Worm (Caenorhabditis elegans): ENCODE measurements around the gene acl-4.
A peak's percentile ranks its signal among the peaks of the same experiment; 100 is the strongest.

The acl-4 gene

ce11 chrX:2050212-2050611, 20.0 kb downstream of the acl-4 start:
- TF ChIP-seq nhr-76 (tag; optimal IDR thresholded peaks at IDR 0.05): no peak
- no peak for TF ChIP-seq ham-2 (GFP tag; optimal IDR thresholded peaks at IDR 0.05)
- TF ChIP-seq hlh-1 (tag; optimal IDR thresholded peaks at IDR 0.05): peak; percentile 80
- TF ChIP-seq pha-4 (tag; optimal IDR thresholded peaks at IDR 0.05): no peak
- TF ChIP-seq ceh-43 (GFP tag; optimal IDR thresholded peaks at IDR 0.05): no peak
- no peak for TF ChIP-seq tbx-8 (GFP tag; optimal IDR thresholded peaks at IDR 0.05)
- no peak for TF ChIP-seq sem-2 (GFP tag; optimal IDR thresholded peaks at IDR 0.05)
- no peak for TF ChIP-seq unc-39 (tag; optimal IDR thresholded peaks at IDR 0.05)
- TF ChIP-seq unc-62 (GFP tag; optimal IDR thresholded peaks at IDR 0.05): peak; percentile 92
- no peak for TF ChIP-seq unc-120 (tag; optimal IDR thresholded peaks at IDR 0.05; ENCODE audit: poor library complexity, severe bottlenecking)
- TF ChIP-seq blmp-1 (tag; optimal IDR thresholded peaks at IDR 0.05): no peak
- TF ChIP-seq ces-1 (GFP tag; optimal IDR thresholded peaks at IDR 0.05): no peak
- TF ChIP-seq ceh-83 (GFP tag; optimal IDR thresholded peaks at IDR 0.05): no peak

ce11 chrX:2048865-2049405, 21.3 kb downstream of the acl-4 start:
- TF ChIP-seq M03D4.4 (tag; optimal IDR thresholded peaks at IDR 0.05): no peak
- no peak for TF ChIP-seq nhr-237 (tag; optimal IDR thresholded peaks at IDR 0.05)
- no peak for TF ChIP-seq ceh-43 (GFP tag; optimal IDR thresholded peaks at IDR 0.05)
- peak; percentile 11 for TF ChIP-seq mep-1 (tag; optimal IDR thresholded peaks at IDR 0.05)
- TF ChIP-seq ces-1 (GFP tag; optimal IDR thresholded peaks at IDR 0.05): peak; percentile 88
- no peak for TF ChIP-seq lin-13 (tag; optimal IDR thresholded peaks at IDR 0.05)
- TF ChIP-seq mab-5 (tag; optimal IDR thresholded peaks at IDR 0.05): no peak
- no peak for TF ChIP-seq unc-120 (tag; optimal IDR thresholded peaks at IDR 0.05; ENCODE audit: poor library complexity, severe bottlenecking)
- TF ChIP-seq hlh-1 (tag; optimal IDR thresholded peaks at IDR 0.05): no peak
- TF ChIP-seq mls-2 (tag; optimal IDR thresholded peaks at IDR 0.05): no peak
- no peak for TF ChIP-seq blmp-1 (tag; optimal IDR thresholded peaks at IDR 0.05)
- TF ChIP-seq elt-3 (tag; optimal IDR thresholded peaks at IDR 0.05): no peak
- TF ChIP-seq cnd-1 (tag; optimal IDR thresholded peaks at IDR 0.05): peak; percentile 76
- no peak for TF ChIP-seq nhr-2 (tag; optimal IDR thresholded peaks at IDR 0.05)
- no peak for TF ChIP-seq ztf-11 (tag; optimal IDR thresholded peaks at IDR 0.05)
- peak; percentile 90 for TF ChIP-seq lin-32 (GFP tag; optimal IDR thresholded peaks at IDR 0.05)
- TF ChIP-seq nhr-76 (tag; optimal IDR thresholded peaks at IDR 0.05): no peak
- no peak for TF ChIP-seq bed-3 (GFP tag; optimal IDR thresholded peaks at IDR 0.05)
- no peak for TF ChIP-seq zip-8 (tag; optimal IDR thresholded peaks at IDR 0.05)

- peak; percentile 68 for TF ChIP-seq unc-62 (GFP tag; optimal IDR thresholded peaks at IDR 0.05)
- no peak for TF ChIP-seq ztf-11 (tag; optimal IDR thresholded peaks at IDR 0.05)
- TF ChIP-seq ces-1 (GFP tag; optimal IDR thresholded peaks at IDR 0.05): no peak
- TF ChIP-seq bed-3 (GFP tag; optimal IDR thresholded peaks at IDR 0.05): no peak
- peak; percentile 78 for TF ChIP-seq pha-4 (tag; optimal IDR thresholded peaks at IDR 0.05)
- TF ChIP-seq lsy-2 (tag; optimal IDR thresholded peaks at IDR 0.05): no peak
- TF ChIP-seq tbx-8 (GFP tag; optimal IDR thresholded peaks at IDR 0.05): no peak
- peak; percentile 48 for TF ChIP-seq nhr-2 (tag; optimal IDR thresholded peaks at IDR 0.05)
Measured at ce11 chrX:2047208-2047946, 22.9 kb downstream of the acl-4 start.

ce11 chrX:2046124-2046722, 24.0 kb downstream of the acl-4 start, which contains the start of gene igcm-4:
TSS of gene igcm-4 (minus strand) at chrX:2046360.
- no peak for TF ChIP-seq nhr-12 (tag; optimal IDR thresholded peaks at IDR 0.05)
- TF ChIP-seq hlh-1 (tag; optimal IDR thresholded peaks at IDR 0.05): peak; percentile 1
- peak; percentile 39 for TF ChIP-seq sptf-1 (tag; optimal IDR thresholded peaks at IDR 0.05)
- TF ChIP-seq lin-13 (tag; optimal IDR thresholded peaks at IDR 0.05): peak; percentile 11
- TF ChIP-seq nhr-2 (tag; optimal IDR thresholded peaks at IDR 0.05): peak; percentile 81
- peak; percentile 82 for TF ChIP-seq mab-5 (tag; optimal IDR thresholded peaks at IDR 0.05)
- peak; percentile 99 for TF ChIP-seq unc-62 (GFP tag; optimal IDR thresholded peaks at IDR 0.05)
- no peak for TF ChIP-seq ceh-39 (tag; optimal IDR thresholded peaks at IDR 0.05)
- peak; percentile 20 for TF ChIP-seq lin-32 (GFP tag; optimal IDR thresholded peaks at IDR 0.05)
- peak; percentile 37 for TF ChIP-seq mls-2 (tag; optimal IDR thresholded peaks at IDR 0.05)
- TF ChIP-seq nhr-237 (tag; optimal IDR thresholded peaks at IDR 0.05): no peak
- TF ChIP-seq elt-3 (tag; optimal IDR thresholded peaks at IDR 0.05): no peak
- TF ChIP-seq ces-1 (GFP tag; optimal IDR thresholded peaks at IDR 0.05): peak; percentile 12
- no peak for TF ChIP-seq elt-1 (tag; optimal IDR thresholded peaks at IDR 0.05; ENCODE audit: borderline replicate concordance, insufficient read depth)
- peak; percentile 37 for TF ChIP-seq ham-2 (GFP tag; optimal IDR thresholded peaks at IDR 0.05)
- peak; percentile 54 for TF ChIP-seq cnd-1 (tag; optimal IDR thresholded peaks at IDR 0.05)
- TF ChIP-seq sem-2 (GFP tag; optimal IDR thresholded peaks at IDR 0.05): no peak
